Fruit fly (Drosophila melanogaster): Measurements from ENCODE around the gene spd-2.

- TF ChIP-seq pan (optimal IDR thresholded peaks at IDR 0.05) (no peak), psq (optimal IDR thresholded peaks at IDR 0.05) (no peak), Dll (optimal IDR thresholded peaks at IDR 0.05) (no peak)
Measured at dm6 chr3L:16545511-16545910, 49.3 kb downstream of the spd-2 start, which contains the start of gene CG13033.

Measured in whole organism.